Fruit fly (Drosophila melanogaster) S2 (cell line): ENCODE measurements around the gene CG42399.

Experiments used
- CG8478 ChIP-seq: fragments of >200 bp; optimal IDR thresholded peaks from 2 replicates; lab custom pipeline; 2018
- CTCF ChIP-seq, 2 experiments: fragments of >200 bp; optimal IDR thresholded peaks; 2 replicates each; lab custom pipeline; 2018

dm6 chr2L:168270-168901 lies 15.3 kb upstream of the CG42399 start:
- TF ChIP-seq CTCF (optimal IDR thresholded peaks at IDR 0.05; lab: Kevin White, UChicago): no peak
- no peak for TF ChIP-seq CG8478 (lab: Kevin White, UChicago)
